Worm (Caenorhabditis elegans) whole organism, mixed stage, embryonic: ENCODE results near the gene R08A2.5.

Experiments
- blmp-1 ChIP-seq: fragments of 150-350 bp; optimal IDR thresholded peaks from 2 replicates; lab custom pipeline; 2014; ENCODE audit warnings: missing biosample characterization, missing genetic modification characterization
- pha-4 ChIP-seq: fragments of 150-350 bp; optimal IDR thresholded peaks from 2 replicates; lab custom pipeline; 2018; ENCODE audit warnings: missing biosample characterization, missing genetic modification reagents, missing genetic modification characterization
- sptf-1 ChIP-seq: sonication (generic microtip); optimal IDR thresholded peaks from 2 replicates; lab custom pipeline; 2017; ENCODE audit warnings: mild to moderate bottlenecking, missing genetic modification characterization, moderate library complexity, missing compliant biosample characterization
- unc-62 ChIP-seq: fragments of 150-350 bp; optimal IDR thresholded peaks from 2 replicates; lab custom pipeline; 2014; ENCODE audit warnings: missing biosample characterization, missing genetic modification reagents, missing genetic modification characterization

DNA sequence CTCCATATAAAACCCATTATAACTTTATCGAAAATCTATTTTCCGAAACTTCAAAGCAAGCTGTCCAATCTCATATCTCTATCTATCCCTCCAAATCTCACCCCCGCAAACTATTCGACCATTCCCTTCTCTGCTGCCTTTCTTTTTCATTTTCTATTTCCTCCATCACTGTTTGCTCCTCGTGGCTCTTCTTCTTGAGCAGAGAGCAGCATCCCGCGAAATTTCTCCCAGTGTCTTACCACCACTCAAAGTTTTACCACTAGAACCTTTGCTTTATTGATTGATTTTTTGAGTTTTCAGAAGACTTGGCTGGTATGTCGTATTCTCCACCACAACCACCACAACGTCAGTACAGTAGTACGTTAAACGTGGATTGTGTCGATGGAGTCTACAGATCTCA, 16.9 kb downstream of the R08A2.5 start, which contains the start of gene oig-3:
- TF ChIP-seq blmp-1 (tag; lab: Kevin White, UChicago) = no peak
- no peak for TF ChIP-seq unc-62
- no peak for TF ChIP-seq sptf-1
- TF ChIP-seq pha-4 (tag; lab: Kevin White, UChicago) = no peak
